Worm (Caenorhabditis elegans): ENCODE data around the gene sre-55.

Gene sre-55

ce11 chrII:12343710-12344109 lies 14.6 kb downstream of the sre-55 start:
- TF ChIP-seq T22C8.4 (GFP tag; IDR thresholded peaks at IDR 0.05): no peak
- TF ChIP-seq med-1 (GFP tag; optimal IDR thresholded peaks at IDR 0.05; ENCODE audit: insufficient read depth): no peak
- TF ChIP-seq klf-2 (GFP tag; conservative IDR thresholded peaks at IDR 0.05): no peak
- TF ChIP-seq ztf-23 (GFP tag; IDR thresholded peaks at IDR 0.05): no peak
- no peak for TF ChIP-seq tab-1 (GFP tag; IDR thresholded peaks at IDR 0.05)
- TF ChIP-seq flt-1 (GFP tag; IDR thresholded peaks at IDR 0.05): no peak
- no peak for TF ChIP-seq ztf-29 (GFP tag; IDR thresholded peaks at IDR 0.05)
- TF ChIP-seq ref-1 (GFP tag; conservative IDR thresholded peaks at IDR 0.05): no peak
- no peak for TF ChIP-seq cog-1 (tag; optimal IDR thresholded peaks at IDR 0.05)

- no peak for TF ChIP-seq med-1 (GFP tag; optimal IDR thresholded peaks at IDR 0.05; ENCODE audit: insufficient read depth)
- peak; percentile 70 for TF ChIP-seq tab-1 (GFP tag; IDR thresholded peaks at IDR 0.05)
- TF ChIP-seq cog-1 (tag; optimal IDR thresholded peaks at IDR 0.05): no peak
- no peak for TF ChIP-seq flt-1 (GFP tag; IDR thresholded peaks at IDR 0.05)
- TF ChIP-seq ztf-23 (GFP tag; IDR thresholded peaks at IDR 0.05): 0 out of 2 replicates have a peak, but pooled peaks have one; percentile 39
- no peak for TF ChIP-seq klf-2 (GFP tag; conservative IDR thresholded peaks at IDR 0.05)
- no peak for TF ChIP-seq ref-1 (GFP tag; conservative IDR thresholded peaks at IDR 0.05)
- TF ChIP-seq T22C8.4 (GFP tag; IDR thresholded peaks at IDR 0.05): no peak
Observed at ce11 chrII:12344787-12345186, 15.7 kb downstream of the sre-55 start, which contains the start of gene C44C11.6. TSS of gene C44C11.6 (plus strand) at chrII:12344809.

ce11 chrII:12346289-12346989 lies 17.3 kb downstream of the sre-55 start:
- TF ChIP-seq flt-1 (GFP tag; IDR thresholded peaks at IDR 0.05): no peak
- TF ChIP-seq med-1 (GFP tag; optimal IDR thresholded peaks at IDR 0.05; ENCODE audit: insufficient read depth): no peak
- no peak for TF ChIP-seq klf-2 (GFP tag; conservative IDR thresholded peaks at IDR 0.05)
- TF ChIP-seq cog-1 (tag; optimal IDR thresholded peaks at IDR 0.05): no peak
- TF ChIP-seq ztf-23 (GFP tag; IDR thresholded peaks at IDR 0.05): no peak
- no peak for TF ChIP-seq T22C8.4 (GFP tag; IDR thresholded peaks at IDR 0.05)
- TF ChIP-seq ztf-29 (GFP tag; IDR thresholded peaks at IDR 0.05): no peak
- TF ChIP-seq ref-1 (GFP tag; conservative IDR thresholded peaks at IDR 0.05): no peak
- no peak for TF ChIP-seq tab-1 (GFP tag; IDR thresholded peaks at IDR 0.05)

ce11 chrII:12348957-12349356 lies 19.9 kb downstream of the sre-55 start:
- TF ChIP-seq flt-1 (GFP tag; IDR thresholded peaks at IDR 0.05): no peak
- TF ChIP-seq klf-2 (GFP tag; conservative IDR thresholded peaks at IDR 0.05): no peak
- no peak for TF ChIP-seq med-1 (GFP tag; optimal IDR thresholded peaks at IDR 0.05; ENCODE audit: insufficient read depth)

- TF ChIP-seq flt-1 (GFP tag; IDR thresholded peaks at IDR 0.05) (no peak), T22C8.4 (GFP tag; IDR thresholded peaks at IDR 0.05) (no peak), ztf-23 (GFP tag; IDR thresholded peaks at IDR 0.05) (no peak), tab-1 (GFP tag; IDR thresholded peaks at IDR 0.05) (no peak), ref-1 (GFP tag; conservative IDR thresholded peaks at IDR 0.05) (no peak), cog-1 (tag; optimal IDR thresholded peaks at IDR 0.05) (no peak), ztf-29 (GFP tag; IDR thresholded peaks at IDR 0.05) (no peak), klf-2 (GFP tag; conservative IDR thresholded peaks at IDR 0.05) (no peak), med-1 (GFP tag; optimal IDR thresholded peaks at IDR 0.05; ENCODE audit: insufficient read depth) (no peak)
Observed at ce11 chrII:12349866-12350265, 20.8 kb downstream of the sre-55 start.

ce11 chrII:12350737-12351275 lies 21.7 kb downstream of the sre-55 start:
- TF ChIP-seq flt-1 (GFP tag; IDR thresholded peaks at IDR 0.05) (no peak), klf-2 (GFP tag; conservative IDR thresholded peaks at IDR 0.05) (no peak), ztf-29 (GFP tag; IDR thresholded peaks at IDR 0.05) (no peak), tab-1 (GFP tag; IDR thresholded peaks at IDR 0.05) (peak; percentile 60; the same call in 1 of the 2 replicates), cog-1 (tag; optimal IDR thresholded peaks at IDR 0.05) (no peak), med-1 (GFP tag; optimal IDR thresholded peaks at IDR 0.05; ENCODE audit: insufficient read depth) (no peak)

- TF ChIP-seq tab-1 (GFP tag; IDR thresholded peaks at IDR 0.05): no peak
- TF ChIP-seq flt-1 (GFP tag; IDR thresholded peaks at IDR 0.05): no peak
- TF ChIP-seq ztf-29 (GFP tag; IDR thresholded peaks at IDR 0.05): no peak
- no peak for TF ChIP-seq T22C8.4 (GFP tag; IDR thresholded peaks at IDR 0.05)
- no peak for TF ChIP-seq ztf-23 (GFP tag; IDR thresholded peaks at IDR 0.05)
- TF ChIP-seq cog-1 (tag; optimal IDR thresholded peaks at IDR 0.05): no peak
- no peak for TF ChIP-seq klf-2 (GFP tag; conservative IDR thresholded peaks at IDR 0.05)
- no peak for TF ChIP-seq ref-1 (GFP tag; conservative IDR thresholded peaks at IDR 0.05)
- no peak for TF ChIP-seq med-1 (GFP tag; optimal IDR thresholded peaks at IDR 0.05; ENCODE audit: insufficient read depth)
Observed at ce11 chrII:12352115-12352514, 23.0 kb downstream of the sre-55 start, which contains the start of gene ras-1. TSS of gene ras-1 (minus strand) at chrII:12352243.

- TF ChIP-seq ref-1 (GFP tag; conservative IDR thresholded peaks at IDR 0.05): no peak
- no peak for TF ChIP-seq flt-1 (GFP tag; IDR thresholded peaks at IDR 0.05)
- no peak for TF ChIP-seq med-1 (GFP tag; optimal IDR thresholded peaks at IDR 0.05; ENCODE audit: insufficient read depth)
- no peak for TF ChIP-seq ztf-29 (GFP tag; IDR thresholded peaks at IDR 0.05)
Observed at ce11 chrII:12353104-12353503, 24.0 kb downstream of the sre-55 start.

- TF ChIP-seq flt-1 (GFP tag; IDR thresholded peaks at IDR 0.05) (no peak), ztf-29 (GFP tag; IDR thresholded peaks at IDR 0.05) (no peak)
Observed at ce11 chrII:12353816-12354215, 24.7 kb downstream of the sre-55 start.

ce11 chrII:12362262-12362661 lies 33.2 kb downstream of the sre-55 start:
- TF ChIP-seq T22C8.4 (GFP tag; IDR thresholded peaks at IDR 0.05) (no peak), tab-1 (GFP tag; IDR thresholded peaks at IDR 0.05) (no peak), klf-2 (GFP tag; conservative IDR thresholded peaks at IDR 0.05) (no peak), cog-1 (tag; optimal IDR thresholded peaks at IDR 0.05) (no peak), ref-1 (GFP tag; conservative IDR thresholded peaks at IDR 0.05) (0 out of 2 replicates have a peak, but pooled peaks have one; percentile 29), med-1 (GFP tag; optimal IDR thresholded peaks at IDR 0.05; ENCODE audit: insufficient read depth) (no peak), ztf-29 (GFP tag; IDR thresholded peaks at IDR 0.05) (0 out of 2 replicates have a peak, but pooled peaks have one; percentile 49), flt-1 (GFP tag; IDR thresholded peaks at IDR 0.05) (peak; percentile 73), ztf-23 (GFP tag; IDR thresholded peaks at IDR 0.05) (no peak)

Measured in whole organism, midembryonic.